Worm (Caenorhabditis elegans) whole organism, L2 larva: ENCODE measurements around the gene arrd-28.

Experiments used
- C34F6.9 ChIP-seq: fragments of 150-350 bp; optimal IDR thresholded peaks from 2 replicates; lab custom pipeline; 2014; ENCODE audit warnings: missing biosample characterization, missing genetic modification characterization
- elt-3 ChIP-seq: sonication (generic microtip); optimal IDR thresholded peaks from 2 replicates; lab custom pipeline; 2017; ENCODE audit warnings: missing biosample characterization, missing genetic modification characterization
- nhr-11 ChIP-seq: fragments of 150-350 bp; optimal IDR thresholded peaks from 2 replicates; lab custom pipeline; 2014; ENCODE audit warnings: missing biosample characterization, missing genetic modification characterization
- zag-1 ChIP-seq: fragments of 150-350 bp; optimal IDR thresholded peaks from 2 replicates; lab custom pipeline; 2014; ENCODE audit warnings: missing biosample characterization, missing genetic modification characterization

ce11 chrX:10197204-10197756 is 13.5 kb downstream of the arrd-28 start, which contains the start of gene nucb-1:
- TF ChIP-seq C34F6.9 (peak; percentile 94), zag-1 (tag; lab: Kevin White, UChicago) (peak; percentile 7), nhr-11 (tag; lab: Kevin White, UChicago) (no peak), elt-3 (tag; lab: Kevin White, UChicago) (no peak)
